Fruit fly (Drosophila melanogaster): ENCODE measurements around the gene yata.

yata gene

dm6 chr3R:29711434-29711833 is 37.6 kb upstream of the yata start (continued):
- TF ChIP-seq CG34422 (GFP tag; IDR thresholded peaks at IDR 0.05) (0 out of 3 replicates have a peak, but pooled peaks have one; percentile 30), Pdp1 (GFP tag; optimal IDR thresholded peaks at IDR 0.05) (no peak), salm (tag; optimal IDR thresholded peaks at IDR 0.05) (no peak), Doc2 (GFP tag; IDR thresholded peaks at IDR 0.05) (no peak), fu2 (GFP tag; optimal IDR thresholded peaks at IDR 0.05) (no peak), toy (GFP tag; IDR thresholded peaks at IDR 0.05) (no peak), tgo (GFP tag; IDR thresholded peaks at IDR 0.05) (no peak), Dref (GFP tag; IDR thresholded peaks at IDR 0.05) (no peak), MESR4 (GFP tag; optimal IDR thresholded peaks at IDR 0.05) (no peak), CG8359 (GFP tag; optimal IDR thresholded peaks at IDR 0.05; ENCODE audit: borderline replicate concordance) (no peak), fru (optimal IDR thresholded peaks at IDR 0.05) (no peak), pita (GFP tag; optimal IDR thresholded peaks at IDR 0.05) (no peak), NK7.1 (GFP tag; optimal IDR thresholded peaks at IDR 0.05) (no peak), Camta (GFP tag; optimal IDR thresholded peaks at IDR 0.05) (peak; percentile 2), gem (tag; optimal IDR thresholded peaks at IDR 0.05) (peak; percentile 35), CG17186 (GFP tag; optimal IDR thresholded peaks at IDR 0.05) (no peak), CG6254 (GFP tag; optimal IDR thresholded peaks at IDR 0.05) (no peak), CG4707 (GFP tag; optimal IDR thresholded peaks at IDR 0.05) (no peak), MTF-1 (GFP tag; optimal IDR thresholded peaks at IDR 0.05; ENCODE audit: borderline replicate concordance) (no peak), gcm (GFP tag; optimal IDR thresholded peaks at IDR 0.05) (no peak), CG30431 (GFP tag; optimal IDR thresholded peaks at IDR 0.05) (peak; percentile 7), repo (GFP tag; optimal IDR thresholded peaks at IDR 0.05) (no peak), al (GFP tag; IDR thresholded peaks at IDR 0.05) (no peak), zfh1 (GFP tag; IDR thresholded peaks at IDR 0.05) (peak; percentile 54; the same call in 2 of the 3 replicates), amos (GFP tag; IDR thresholded peaks at IDR 0.05; ENCODE audit: partially characterized antibody) (no peak), lmd (GFP tag; IDR thresholded peaks at IDR 0.05) (peak; percentile 33; the same call in 1 of the 2 replicates), zf30C (GFP tag; optimal IDR thresholded peaks at IDR 0.05) (no peak), CG14441 (GFP tag; IDR thresholded peaks at IDR 0.05) (no peak), bcd (GFP tag; optimal IDR thresholded peaks at IDR 0.05) (no peak), Ada2b (GFP tag; IDR thresholded peaks at IDR 0.05) (0 out of 2 replicates have a peak, but pooled peaks have one; percentile 15), inv (GFP tag; IDR thresholded peaks at IDR 0.05; ENCODE audit: partially characterized antibody) (no peak), H2.0 (GFP tag; IDR thresholded peaks at IDR 0.05) (0 out of 2 replicates have a peak, but pooled peaks have one; percentile 13), insv (GFP tag; optimal IDR thresholded peaks at IDR 0.05) (no peak), CG34376 (GFP tag; optimal IDR thresholded peaks at IDR 0.05) (no peak), CG31388 (GFP tag; optimal IDR thresholded peaks at IDR 0.05) (no peak), D (optimal IDR thresholded peaks at IDR 0.05) (no peak), D (GFP tag; optimal IDR thresholded peaks at IDR 0.05) (no peak), crp (GFP tag; optimal IDR thresholded peaks at IDR 0.05) (no peak), schlank (tag; optimal IDR thresholded peaks at IDR 0.05) (no peak), CG13424 (tag; optimal IDR thresholded peaks at IDR 0.05) (no peak), sug (tag; optimal IDR thresholded peaks at IDR 0.05) (no peak), Hmx (GFP tag; optimal IDR thresholded peaks at IDR 0.05) (no peak), CG11504 (tag; optimal IDR thresholded peaks at IDR 0.05) (peak; percentile 32), dan (GFP tag; IDR thresholded peaks at IDR 0.05) (no peak), sisA (GFP tag; IDR thresholded peaks at IDR 0.05) (peak; percentile 49), dysf (GFP tag; IDR thresholded peaks at IDR 0.05) (0 out of 3 replicates have a peak, but pooled peaks have one; percentile 41), hbn (GFP tag; IDR thresholded peaks at IDR 0.05; ENCODE audit: partially characterized antibody) (no peak), nmo (GFP tag; optimal IDR thresholded peaks at IDR 0.05) (no peak), CG12391 (tag; optimal IDR thresholded peaks at IDR 0.05) (peak; percentile 8), tll (GFP tag; optimal IDR thresholded peaks at IDR 0.05) (no peak), HmgZ (tag; optimal IDR thresholded peaks at IDR 0.05) (no peak)

Data from whole organism, embryonic.